Fruit fly (Drosophila melanogaster) whole organism, embryonic: Measurements from ENCODE around the gene Rad9.

ENCODE experiments used
- Asciz ChIP-seq: fragments of 200-800 bp; sonication (Bioruptor generic); optimal IDR thresholded peaks from 2 replicates; lab custom pipeline; 2017; ENCODE audit warnings: missing biosample characterization, mild to moderate bottlenecking, missing genetic modification characterization, missing genetic modification reagents
- Bteb2 ChIP-seq: fragments of 200-800 bp; sonication (Bioruptor generic); optimal IDR thresholded peaks from 2 replicates; lab custom pipeline; 2016; ENCODE audit warnings: missing biosample characterization, missing genetic modification characterization
- CG13424 ChIP-seq: fragments of 200-800 bp; sonication (Bioruptor generic); optimal IDR thresholded peaks from 2 replicates; lab custom pipeline; 2019; ENCODE audit warnings: missing biosample characterization, mild to moderate bottlenecking, missing genetic modification characterization, moderate library complexity
- CG15601 ChIP-seq: fragments of 200-800 bp; sonication (Bioruptor generic); optimal IDR thresholded peaks from 3 replicates; lab custom pipeline; 2019; ENCODE audit warnings: missing biosample characterization, mild to moderate bottlenecking, missing genetic modification characterization, moderate library complexity
- CG17568 ChIP-seq: fragments of 200-800 bp; sonication (Bioruptor generic); optimal IDR thresholded peaks from 2 replicates; lab custom pipeline; 2018; ENCODE audit warnings: missing biosample characterization, mild to moderate bottlenecking, missing genetic modification characterization, moderate library complexity
- CG3065 ChIP-seq: fragments of 200-800 bp; sonication (Bioruptor generic); optimal IDR thresholded peaks from 2 replicates; lab custom pipeline; 2016; ENCODE audit warnings: missing biosample characterization, missing genetic modification characterization
- CG3281 ChIP-seq: fragments of 200-800 bp; sonication (Bioruptor generic); optimal IDR thresholded peaks from 3 replicates; lab custom pipeline; 2017; ENCODE audit warnings: missing biosample characterization, mild to moderate bottlenecking, missing genetic modification characterization
- CG34376 ChIP-seq: fragments of 200-800 bp; sonication (Bioruptor generic); optimal IDR thresholded peaks from 2 replicates; lab custom pipeline; 2018; ENCODE audit warnings: missing biosample characterization, mild to moderate bottlenecking, missing genetic modification characterization
- CG3995 ChIP-seq: fragments of 200-800 bp; sonication (Bioruptor generic); optimal IDR thresholded peaks from 3 replicates; lab custom pipeline; 2016; ENCODE audit warnings: missing biosample characterization, missing genetic modification characterization
- CG7987 ChIP-seq: fragments of 200-800 bp; sonication (Bioruptor generic); optimal IDR thresholded peaks from 2 replicates; lab custom pipeline; 2018; ENCODE audit warnings: missing biosample characterization, mild to moderate bottlenecking, missing genetic modification characterization, moderate library complexity
- D ChIP-seq, 2 experiments: fragments of 200-800 bp in 1 of 2; fragments of >200 bp in 1 of 2; sonication (Bioruptor generic) in 1 of 2; optimal IDR thresholded peaks; 2 replicates in 1 of 2; 3 replicates in 1 of 2; lab custom pipeline; 2017; ENCODE audit warnings: mild to moderate bottlenecking in 1 of 2, missing biosample characterization in 1 of 2, missing genetic modification characterization in 1 of 2, missing genetic modification reagents in 1 of 2
- Dfd ChIP-seq, 2 experiments: fragments of >200 bp; optimal IDR thresholded peaks; 2 replicates each; lab custom pipeline; 2017; ENCODE audit warnings: missing biosample characterization in 2 of 2, missing genetic modification characterization in 2 of 2
- Dll ChIP-seq: fragments of 200-800 bp; sonication (Bioruptor generic); IDR thresholded peaks from 4 replicates; pipeline ENCODE4 v1.3.6; 2022; ENCODE audit warnings: missing biosample characterization, missing genetic modification characterization; ENCODE audit not compliant: partially characterized antibody
- H15 ChIP-seq: fragments of 200-800 bp; sonication (Bioruptor generic); IDR thresholded peaks from 3 replicates; pipeline ENCODE4 v1.3.6; 2022; ENCODE audit warnings: missing biosample characterization, missing genetic modification characterization
- HLHmδ ChIP-seq: fragments of 200-800 bp; sonication (Bioruptor generic); optimal IDR thresholded peaks from 2 replicates; lab custom pipeline; 2018; ENCODE audit warnings: missing biosample characterization, mild to moderate bottlenecking, missing genetic modification characterization, moderate library complexity
- HmgZ ChIP-seq: fragments of 200-800 bp; sonication (Bioruptor generic); optimal IDR thresholded peaks from 2 replicates; lab custom pipeline; 2018; ENCODE audit warnings: missing biosample characterization, mild to moderate bottlenecking, missing genetic modification characterization
- Hmr ChIP-seq: fragments of 200-800 bp; sonication (Bioruptor generic); optimal IDR thresholded peaks from 3 replicates; lab custom pipeline; 2017; ENCODE audit warnings: mild to moderate bottlenecking, missing biosample characterization, missing genetic modification reagents, missing genetic modification characterization
- Hr39 ChIP-seq: fragments of >200 bp; optimal IDR thresholded peaks from 2 replicates; lab custom pipeline; 2017
- Pdp1 ChIP-seq, 2 experiments: fragments of 200-800 bp; sonication (Bioruptor generic); optimal IDR thresholded peaks; 3 replicates each; lab custom pipeline; 2016; ENCODE audit warnings: missing biosample characterization in 2 of 2, missing genetic modification characterization in 2 of 2, mild to moderate bottlenecking in 1 of 2, moderate library complexity in 1 of 2
- Ravus ChIP-seq: fragments of 200-800 bp; sonication (Bioruptor generic); IDR thresholded peaks from 2 replicates; pipeline ENCODE4 v1.3.6; 2022; ENCODE audit warnings: missing biosample characterization, missing genetic modification characterization
- Sin3A ChIP-seq: fragments of >200 bp; optimal IDR thresholded peaks from 2 replicates; lab custom pipeline; 2018
- Sox100B ChIP-seq: fragments of 200-800 bp; sonication (Bioruptor generic); optimal IDR thresholded peaks from 3 replicates; lab custom pipeline; 2018; ENCODE audit warnings: missing biosample characterization, mild to moderate bottlenecking, missing genetic modification characterization
- Trl ChIP-seq, 3 experiments: fragments of >200 bp in 2 of 3; fragments of 200-800 bp in 1 of 3; sonication (Bioruptor generic) in 1 of 3; optimal IDR thresholded peaks; 2 replicates in 1 of 3; 3 replicates in 2 of 3; lab custom pipeline; 2016 to 2017; ENCODE audit warnings: missing biosample characterization in 1 of 3, missing genetic modification characterization in 1 of 3
- br ChIP-seq: fragments of >200 bp; optimal IDR thresholded peaks from 2 replicates; lab custom pipeline; 2017
- bsh ChIP-seq, 2 experiments: fragments of 200-800 bp; sonication (Bioruptor generic); optimal IDR thresholded peaks; 2 replicates each; lab custom pipeline; 2017 to 2018; ENCODE audit warnings: mild to moderate bottlenecking in 2 of 2, missing biosample characterization in 2 of 2, missing genetic modification characterization in 2 of 2, moderate library complexity in 1 of 2
- caup ChIP-seq: fragments of 200-800 bp; sonication (Bioruptor generic); optimal IDR thresholded peaks from 3 replicates; lab custom pipeline; 2017; ENCODE audit warnings: missing biosample characterization, mild to moderate bottlenecking, missing genetic modification characterization, moderate library complexity; ENCODE audit not compliant: severe bottlenecking
- crp ChIP-seq, 2 experiments: fragments of 200-800 bp; sonication (Bioruptor generic); optimal IDR thresholded peaks; 2 replicates in 1 of 2; 3 replicates in 1 of 2; lab custom pipeline; 2017; ENCODE audit warnings: missing biosample characterization in 2 of 2, missing genetic modification characterization in 2 of 2, mild to moderate bottlenecking in 1 of 2, moderate library complexity in 1 of 2
- exex ChIP-seq: fragments of 200-800 bp; sonication (Bioruptor generic); optimal IDR thresholded peaks from 4 replicates; lab custom pipeline; 2018; ENCODE audit warnings: missing biosample characterization, mild to moderate bottlenecking, missing genetic modification characterization, moderate library complexity
- fu2 ChIP-seq: fragments of 200-800 bp; sonication (Bioruptor generic); optimal IDR thresholded peaks from 2 replicates; lab custom pipeline; 2016; ENCODE audit warnings: missing biosample characterization, missing genetic modification characterization
- gcm2 ChIP-seq: fragments of 200-800 bp; sonication (Bioruptor generic); optimal IDR thresholded peaks from 2 replicates; lab custom pipeline; 2016; ENCODE audit warnings: missing biosample characterization, missing genetic modification characterization
- grau ChIP-seq: fragments of 200-800 bp; optimal IDR thresholded peaks from 3 replicates; lab custom pipeline; 2019; ENCODE audit warnings: missing biosample characterization, mild to moderate bottlenecking, missing genetic modification characterization, moderate library complexity
- grn ChIP-seq: fragments of 200-800 bp; sonication (Bioruptor generic); optimal IDR thresholded peaks from 3 replicates; lab custom pipeline; 2017; ENCODE audit warnings: missing biosample characterization, missing genetic modification characterization
- hbn ChIP-seq: fragments of 200-800 bp; sonication (Bioruptor generic); IDR thresholded peaks from 2 replicates; pipeline ENCODE4 v1.3.6; 2022; ENCODE audit warnings: missing biosample characterization, missing genetic modification characterization; ENCODE audit not compliant: partially characterized antibody
- hkb ChIP-seq, 2 experiments: fragments of 200-800 bp in 1 of 2; fragments of >200 bp in 1 of 2; sonication (Bioruptor generic) in 1 of 2; IDR thresholded peaks in 1 of 2; optimal IDR thresholded peaks in 1 of 2; 2 replicates each; pipeline versions ENCODE4 v1.3.6 to Lab custom; 2017 to 2022; ENCODE audit warnings: missing biosample characterization in 1 of 2, missing genetic modification characterization in 1 of 2
- schlank ChIP-seq: fragments of 200-800 bp; sonication (Bioruptor generic); optimal IDR thresholded peaks from 2 replicates; lab custom pipeline; 2018; ENCODE audit warnings: missing biosample characterization, mild to moderate bottlenecking, missing genetic modification characterization
- sd ChIP-seq: fragments of 200-800 bp; sonication (Bioruptor generic); optimal IDR thresholded peaks from 3 replicates; lab custom pipeline; 2018; ENCODE audit warnings: missing biosample characterization, mild to moderate bottlenecking, missing genetic modification characterization, moderate library complexity
- sens ChIP-seq: fragments of 200-800 bp; sonication (Bioruptor generic); peaks from one replicate; lab custom pipeline; 2016; ENCODE audit warnings: missing biosample characterization, missing genetic modification characterization
- sens-2 ChIP-seq: fragments of 200-800 bp; sonication (Bioruptor generic); IDR thresholded peaks from 2 replicates; pipeline ENCODE4 v1.3.6; 2022; ENCODE audit warnings: missing biosample characterization, missing genetic modification characterization
- sima ChIP-seq: fragments of 200-800 bp; sonication (Bioruptor generic); optimal IDR thresholded peaks from 2 replicates; lab custom pipeline; 2016; ENCODE audit warnings: missing biosample characterization, missing genetic modification characterization
- slbo ChIP-seq: fragments of 200-800 bp; sonication (Bioruptor generic); IDR thresholded peaks from 2 replicates; pipeline ENCODE4 v1.3.6; 2022; ENCODE audit warnings: missing biosample characterization, missing genetic modification characterization
- sug ChIP-seq: fragments of 200-800 bp; optimal IDR thresholded peaks from 2 replicates; lab custom pipeline; 2019; ENCODE audit warnings: missing biosample characterization, mild to moderate bottlenecking, missing genetic modification characterization, moderate library complexity
- yki ChIP-seq: fragments of >200 bp; optimal IDR thresholded peaks from 3 replicates; lab custom pipeline; 2018

Gene Rad9

dm6 chr3L:18837707-18838244 is 34.6 kb downstream of the Rad9 start (continued):
- no peak for TF ChIP-seq Dll (GFP tag; lab: Robert Waterston, UW)

- peak; percentile 22 for TF ChIP-seq sug (tag; lab: Kevin White, UChicago)
- no peak for TF ChIP-seq H15 (GFP tag; lab: Robert Waterston, UW)
- TF ChIP-seq crp (GFP tag; optimal IDR thresholded peaks at IDR 0.05; lab: Kevin White, UChicago): no peak
- TF ChIP-seq Asciz: peak; percentile 12
- peak; percentile 1 for TF ChIP-seq CG15601 (tag; lab: Kevin White, UChicago)
- no peak for TF ChIP-seq sens-2 (GFP tag; lab: Robert Waterston, UW)
- TF ChIP-seq sd (tag; lab: Kevin White, UChicago): peak; percentile 66
- TF ChIP-seq Pdp1 (GFP tag; optimal IDR thresholded peaks at IDR 0.05; lab: Kevin White, UChicago): peak in 1 of 2 experiments; percentile 82
- peak; percentile 59 for TF ChIP-seq sens (GFP tag; lab: Kevin White, UChicago)
- TF ChIP-seq exex (tag; lab: Kevin White, UChicago): peak; percentile 43
- peak; percentile 1 for TF ChIP-seq Sox100B (GFP tag; lab: Kevin White, UChicago)
- peak; percentile 2 for TF ChIP-seq Hmr
- peak in 1 of 2 experiments; percentile 7 for TF ChIP-seq bsh (GFP tag; optimal IDR thresholded peaks at IDR 0.05; lab: Kevin White, UChicago)
- TF ChIP-seq hbn (GFP tag; lab: Robert Waterston, UW): no peak
- TF ChIP-seq CG17568 (GFP tag; lab: Kevin White, UChicago): peak; percentile 12
- TF ChIP-seq, all 482 proteins: peak for 11
These were observed 35.7 kb downstream of the Rad9 start for dm6 chr3L:18836658-18837057.

dm6 chr3L:18834924-18835323 is 37.4 kb downstream of the Rad9 start:
- TF ChIP-seq CG13424 (tag; lab: Kevin White, UChicago) (no peak), Trl (optimal IDR thresholded peaks at IDR 0.05; lab: Kevin White, UChicago) (peak; percentile 13), Trl (GFP tag; optimal IDR thresholded peaks at IDR 0.05; lab: Kevin White, UChicago) (no peak), sug (tag; lab: Kevin White, UChicago) (peak; percentile 20), grn (GFP tag; lab: Kevin White, UChicago) (peak; percentile 73), fu2 (no peak), Ravus (GFP tag; lab: Robert Waterston, UW) (no peak), br (lab: Kevin White, UChicago) (no peak), hkb (optimal IDR thresholded peaks at IDR 0.05; lab: Kevin White, UChicago) (no peak), hkb (GFP tag; IDR thresholded peaks at IDR 0.05; lab: Robert Waterston, UW) (no peak), CG3281 (GFP tag; lab: Kevin White, UChicago) (no peak), CG34376 (peak; percentile 30), CG7987 (GFP tag; lab: Kevin White, UChicago) (no peak), schlank (tag; lab: Kevin White, UChicago) (no peak), caup (GFP tag; lab: Kevin White, UChicago) (peak; percentile 0), CG17568 (GFP tag; lab: Kevin White, UChicago) (no peak), Hr39 (lab: Kevin White, UChicago) (no peak), grau (tag; lab: Kevin White, UChicago) (no peak), CG3065 (GFP tag; lab: Kevin White, UChicago) (peak; percentile 53), Sin3A (lab: Kevin White, UChicago) (no peak), Bteb2 (no peak), HmgZ (tag; lab: Kevin White, UChicago) (peak; percentile 4), sima (GFP tag; lab: Kevin White, UChicago) (no peak), slbo (no peak), yki (lab: Kevin White, UChicago) (no peak), HLHmδ (no peak), D (optimal IDR thresholded peaks at IDR 0.05; lab: Kevin White, UChicago) (no peak), D (GFP tag; optimal IDR thresholded peaks at IDR 0.05; lab: Kevin White, UChicago) (no peak), gcm2 (no peak), hbn (GFP tag; lab: Robert Waterston, UW) (no peak), CG3995 (GFP tag; lab: Kevin White, UChicago) (no peak), Dfd (GFP tag; optimal IDR thresholded peaks at IDR 0.05; lab: Kevin White, UChicago) (no peak)
